Worm (Caenorhabditis elegans) whole organism, L4 larva: Measurements from ENCODE around the gene F20B6.9.
A peak's percentile ranks its signal among the peaks of the same experiment; 100 is the strongest.

Source experiments
- F44E2.7 ChIP-seq: fragments of 200-800 bp; sonication (Bioruptor generic); IDR thresholded peaks from 2 replicates; pipeline ENCODE4 v2.1.2; 2022; ENCODE audit warnings: missing genetic modification characterization, missing compliant biosample characterization
- R02D3.7 ChIP-seq: fragments of 150-350 bp; sonication (generic microtip); optimal IDR thresholded peaks from 3 replicates; lab custom pipeline; 2014; ENCODE audit warnings: missing biosample characterization, missing genetic modification characterization
- T26A8.4 ChIP-seq: fragments of 200-800 bp; sonication (Bioruptor generic); IDR thresholded peaks from 2 replicates; pipeline ENCODE4 v1.3.6; 2022; ENCODE audit warnings: missing genetic modification characterization, missing compliant biosample characterization
- Y105C5A.15 ChIP-seq: fragments of 200-800 bp; sonication (Bioruptor generic); IDR thresholded peaks from 2 replicates; pipeline ENCODE4 v1.3.6; 2022; ENCODE audit warnings: missing genetic modification characterization, missing compliant biosample characterization
- Y48G9A.11 ChIP-seq: fragments of 200-800 bp; sonication (Bioruptor generic); IDR thresholded peaks from 2 replicates; pipeline ENCODE4 v1.3.6; 2022; ENCODE audit warnings: missing genetic modification reagents, missing genetic modification characterization, missing compliant biosample characterization
- Y75B8A.6 ChIP-seq: fragments of 200-800 bp; sonication (Bioruptor generic); IDR thresholded peaks from 2 replicates; pipeline ENCODE4 v1.3.6; 2022; ENCODE audit warnings: missing genetic modification reagents, missing genetic modification characterization, missing compliant biosample characterization
- ZK337.2 ChIP-seq: fragments of 200-800 bp; sonication (Bioruptor generic); IDR thresholded peaks from 2 replicates; pipeline ENCODE4 v1.3.6; 2022; ENCODE audit warnings: missing genetic modification reagents, missing genetic modification characterization, missing compliant biosample characterization
- aha-1 ChIP-seq: fragments of 150-350 bp; peaks from one replicate; lab custom pipeline; 2014; ENCODE audit warnings: missing biosample characterization, missing genetic modification characterization
- aly-2 ChIP-seq: sonication (generic microtip); optimal IDR thresholded peaks from 2 replicates; lab custom pipeline; 2018; ENCODE audit warnings: missing biosample characterization, missing genetic modification characterization
- attf-4 ChIP-seq: sonication (generic microtip); optimal IDR thresholded peaks from 3 replicates; lab custom pipeline; 2017; ENCODE audit warnings: missing biosample characterization, missing genetic modification characterization
- ceh-28 ChIP-seq: fragments of 150-350 bp; optimal IDR thresholded peaks from 2 replicates; lab custom pipeline; 2014; ENCODE audit warnings: missing biosample characterization, missing genetic modification reagents, missing genetic modification characterization
- ceh-32 ChIP-seq: sonication (generic microtip); optimal IDR thresholded peaks from 2 replicates; lab custom pipeline; 2016; ENCODE audit warnings: mild to moderate bottlenecking, missing genetic modification characterization, missing compliant biosample characterization; ENCODE audit not compliant: poor library complexity
- ctbp-1 ChIP-seq: fragments of 200-800 bp; sonication (Bioruptor generic); IDR thresholded peaks from 2 replicates; pipeline ENCODE4 v1.3.6; 2022; ENCODE audit warnings: missing genetic modification reagents, missing genetic modification characterization, missing compliant biosample characterization
- daf-16 ChIP-seq, 3 experiments: sonication (generic microtip); optimal IDR thresholded peaks; 2 replicates each; lab custom pipeline; 2016 to 2017; ENCODE audit warnings: missing genetic modification characterization in 3 of 3, missing genetic modification reagents in 3 of 3, mild to moderate bottlenecking in 2 of 3, missing compliant biosample characterization in 2 of 3, missing biosample characterization in 1 of 3, moderate library complexity in 1 of 3
- daf-19 ChIP-seq: fragments of 200-800 bp; sonication (Bioruptor generic); conservative IDR thresholded peaks from 2 replicates; pipeline ENCODE4 v1.3.6; 2022; ENCODE audit warnings: missing genetic modification characterization, missing compliant biosample characterization
- daf-8 ChIP-seq: fragments of 200-800 bp; sonication (Bioruptor generic); IDR thresholded peaks from 2 replicates; pipeline ENCODE4 v1.3.6; 2022; ENCODE audit warnings: missing genetic modification characterization, missing compliant biosample characterization
- dmd-9 ChIP-seq: fragments of 200-800 bp; sonication (Bioruptor generic); IDR thresholded peaks from 2 replicates; pipeline ENCODE4 v1.3.6; 2022; ENCODE audit warnings: missing genetic modification reagents, missing genetic modification characterization, missing compliant biosample characterization
- dve-1 ChIP-seq: sonication (generic microtip); optimal IDR thresholded peaks from 2 replicates; lab custom pipeline; 2017; ENCODE audit warnings: antibody characterized with exemption, mild to moderate bottlenecking, missing genetic modification characterization, missing compliant biosample characterization; ENCODE audit not compliant: insufficient read depth
- egl-27 ChIP-seq: sonication (generic microtip); optimal IDR thresholded peaks from 3 replicates; lab custom pipeline; 2017; ENCODE audit warnings: missing biosample characterization, missing genetic modification reagents, missing genetic modification characterization
- fkh-10 ChIP-seq: fragments of 150-350 bp; optimal IDR thresholded peaks from 2 replicates; lab custom pipeline; 2014; ENCODE audit warnings: missing biosample characterization, missing genetic modification reagents, missing genetic modification characterization
- hif-1 ChIP-seq, 2 experiments: sonication (generic microtip); optimal IDR thresholded peaks; 2 replicates each; lab custom pipeline; 2016 to 2017; ENCODE audit warnings: missing compliant biosample characterization in 2 of 2, missing genetic modification characterization in 2 of 2, missing genetic modification reagents in 2 of 2, missing genotype in 2 of 2, mild to moderate bottlenecking in 1 of 2
- jun-1 ChIP-seq: fragments of 150-350 bp; optimal IDR thresholded peaks from 2 replicates; lab custom pipeline; 2014; ENCODE audit warnings: missing biosample characterization, missing genetic modification reagents, missing genetic modification characterization
- lim-7 ChIP-seq: fragments of 200-800 bp; sonication (Bioruptor generic); IDR thresholded peaks from 2 replicates; pipeline ENCODE4 v1.3.6; 2022; ENCODE audit warnings: missing genetic modification characterization, missing compliant biosample characterization
- lin-13 ChIP-seq: fragments of 150-350 bp; optimal IDR thresholded peaks from 2 replicates; lab custom pipeline; 2014; ENCODE audit warnings: missing biosample characterization, missing genetic modification reagents, missing genetic modification characterization
- lin-15B ChIP-seq: fragments of 150-350 bp; sonication (generic microtip); optimal IDR thresholded peaks from 3 replicates; lab custom pipeline; 2014; ENCODE audit warnings: missing biosample characterization, missing genetic modification characterization
- lin-38 ChIP-seq: fragments of 200-800 bp; sonication (Bioruptor generic); IDR thresholded peaks from 2 replicates; pipeline ENCODE4 v1.3.6; 2022; ENCODE audit warnings: missing genetic modification reagents, missing genetic modification characterization, missing compliant biosample characterization
- madf-9 ChIP-seq: fragments of 200-800 bp; sonication (Bioruptor generic); conservative IDR thresholded peaks from 2 replicates; pipeline ENCODE4 v1.3.6; 2022; ENCODE audit warnings: missing genetic modification reagents, missing genetic modification characterization, missing compliant biosample characterization
- mep-1 ChIP-seq: fragments of 150-350 bp; sonication (generic microtip); optimal IDR thresholded peaks from 3 replicates; lab custom pipeline; 2014; ENCODE audit warnings: missing biosample characterization, missing genetic modification characterization
- mes-2 ChIP-seq: sonication (generic microtip); optimal IDR thresholded peaks from 2 replicates; lab custom pipeline; 2016; ENCODE audit warnings: missing genotype, mild to moderate bottlenecking, missing genetic modification characterization, missing compliant biosample characterization; ENCODE audit not compliant: poor library complexity, severe bottlenecking
- mxl-2 ChIP-seq: fragments of 200-800 bp; sonication (Bioruptor generic); conservative IDR thresholded peaks from 2 replicates; pipeline ENCODE4 v1.3.6; 2022; ENCODE audit warnings: missing genetic modification reagents, missing genetic modification characterization, missing compliant biosample characterization
- nhr-10 ChIP-seq: fragments of 150-350 bp; optimal IDR thresholded peaks from 2 replicates; lab custom pipeline; 2014; ENCODE audit warnings: missing biosample characterization, missing genetic modification characterization
- nhr-102 ChIP-seq: sonication (generic microtip); optimal IDR thresholded peaks from 2 replicates; lab custom pipeline; 2016; ENCODE audit warnings: mild to moderate bottlenecking, missing genetic modification characterization, moderate library complexity, missing compliant biosample characterization
- nhr-11 ChIP-seq: fragments of 150-350 bp; optimal IDR thresholded peaks from 2 replicates; lab custom pipeline; 2014; ENCODE audit warnings: missing biosample characterization, missing genetic modification characterization
- nhr-111 ChIP-seq: fragments of 200-800 bp; sonication (Bioruptor generic); optimal IDR thresholded peaks from 2 replicates; lab custom pipeline; 2018; ENCODE audit warnings: mild to moderate bottlenecking, missing genetic modification characterization, missing compliant biosample characterization
- nhr-237 ChIP-seq: sonication (generic microtip); optimal IDR thresholded peaks from 2 replicates; lab custom pipeline; 2017; ENCODE audit warnings: missing biosample characterization, missing genetic modification characterization
- nhr-25 ChIP-seq: sonication (generic microtip); optimal IDR thresholded peaks from 2 replicates; lab custom pipeline; 2017; ENCODE audit warnings: missing genetic modification characterization, mild to moderate bottlenecking, missing compliant biosample characterization, antibody characterized with exemption, moderate library complexity, borderline replicate concordance; ENCODE audit not compliant: insufficient read depth
- nhr-48 ChIP-seq: sonication (generic microtip); optimal IDR thresholded peaks from 2 replicates; lab custom pipeline; 2016; ENCODE audit warnings: mild to moderate bottlenecking, missing genetic modification characterization, missing compliant biosample characterization
- nhr-6 ChIP-seq: fragments of 150-350 bp; optimal IDR thresholded peaks from 2 replicates; lab custom pipeline; 2014; ENCODE audit warnings: missing biosample characterization, missing genetic modification characterization
- nhr-76 ChIP-seq: fragments of 150-350 bp; optimal IDR thresholded peaks from 2 replicates; lab custom pipeline; 2014; ENCODE audit warnings: missing biosample characterization, missing genetic modification characterization
- php-3 ChIP-seq: fragments of 200-800 bp; sonication (Bioruptor generic); IDR thresholded peaks from 2 replicates; pipeline ENCODE4 v1.3.6; 2022; ENCODE audit warnings: missing genetic modification reagents, missing genetic modification characterization, missing compliant biosample characterization
- pqm-1 ChIP-seq: sonication (generic microtip); optimal IDR thresholded peaks from 2 replicates; lab custom pipeline; 2017; ENCODE audit warnings: missing biosample characterization, missing genetic modification characterization
- rbr-2 ChIP-seq: sonication (generic microtip); optimal IDR thresholded peaks from 2 replicates; lab custom pipeline; 2016; ENCODE audit warnings: missing genotype, missing genetic modification characterization, missing compliant biosample characterization
- saeg-2 ChIP-seq: fragments of 200-800 bp; sonication (Bioruptor generic); IDR thresholded peaks from 2 replicates; pipeline ENCODE4 v1.3.6; 2022; ENCODE audit warnings: missing genetic modification reagents, missing genetic modification characterization, missing compliant biosample characterization
- snpc-4 ChIP-seq: fragments of 150-350 bp; optimal IDR thresholded peaks from 2 replicates; lab custom pipeline; 2014; ENCODE audit warnings: missing biosample characterization, missing genetic modification characterization
- spr-1 ChIP-seq: sonication (generic microtip); optimal IDR thresholded peaks from 2 replicates; lab custom pipeline; 2016; ENCODE audit warnings: mild to moderate bottlenecking, missing genetic modification characterization, missing compliant biosample characterization
- tag-97 ChIP-seq: fragments of 200-800 bp; sonication (Bioruptor generic); IDR thresholded peaks from 2 replicates; pipeline ENCODE4 v1.3.6; 2022; ENCODE audit warnings: missing genetic modification characterization, missing compliant biosample characterization
- unc-130 ChIP-seq: sonication (generic microtip); optimal IDR thresholded peaks from 2 replicates; lab custom pipeline; 2016; ENCODE audit warnings: missing genetic modification reagents, missing genetic modification characterization, missing compliant biosample characterization
- unc-39 ChIP-seq: sonication (generic microtip); optimal IDR thresholded peaks from 2 replicates; lab custom pipeline; 2017; ENCODE audit warnings: missing biosample characterization, missing genetic modification characterization
- zag-1 ChIP-seq: fragments of 150-350 bp; optimal IDR thresholded peaks from 2 replicates; lab custom pipeline; 2014; ENCODE audit warnings: missing biosample characterization, missing genetic modification characterization
- zip-11 ChIP-seq: fragments of 200-800 bp; sonication (Bioruptor generic); IDR thresholded peaks from 2 replicates; pipeline ENCODE4 v1.3.6; 2022; ENCODE audit warnings: missing genetic modification characterization, missing compliant biosample characterization
- zip-2 ChIP-seq: fragments of 150-350 bp; optimal IDR thresholded peaks from 2 replicates; lab custom pipeline; 2014; ENCODE audit warnings: missing biosample characterization, missing genetic modification characterization

The F20B6.9 gene

DNA sequence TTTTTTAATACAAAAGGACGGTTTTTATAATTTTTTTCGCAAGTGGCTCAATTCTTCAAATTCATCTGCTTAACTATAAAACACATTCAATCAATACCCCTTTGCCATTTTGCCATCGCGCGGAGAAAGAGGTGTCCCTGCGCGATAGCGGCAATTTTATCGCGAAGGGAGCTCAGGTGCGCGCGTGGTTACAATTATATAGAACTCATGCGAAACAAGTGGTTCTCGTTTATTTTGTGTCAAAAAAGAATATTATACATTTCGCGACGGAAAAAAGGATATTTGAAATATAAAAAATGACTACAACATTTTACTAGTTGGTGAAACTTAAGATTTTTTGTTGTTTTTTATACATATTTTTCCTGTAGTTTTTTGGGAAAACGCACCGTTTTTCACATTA is 1.8 kb upstream of the F20B6.9 start (continued):
- TF ChIP-seq zip-2 (tag; lab: Kevin White, UChicago) (peak; percentile 95), saeg-2 (GFP tag; lab: Robert Waterston, UW) (peak; percentile 99), lin-15B (tag; lab: Kevin White, UChicago) (peak; percentile 44), zip-11 (GFP tag; lab: Robert Waterston, UW) (peak; percentile 68; the same call in 1 of the 2 replicates), daf-16 (GFP tag; optimal IDR thresholded peaks at IDR 0.05; lab: Kevin White, UChicago) (peak; percentile 96 to 99), daf-16 (tag; optimal IDR thresholded peaks at IDR 0.05; lab: Kevin White, UChicago) (peak; percentile 95), lin-13 (peak; percentile 96), rbr-2 (peak; percentile 99), nhr-6 (tag; lab: Kevin White, UChicago) (peak; percentile 98), nhr-76 (tag; lab: Kevin White, UChicago) (peak; percentile 70), lim-7 (peak; percentile 79), nhr-102 (tag; lab: Kevin White, UChicago) (peak; percentile 99), fkh-10 (peak; percentile 98), nhr-237 (peak; percentile 94), Y48G9A.11 (GFP tag; lab: Robert Waterston, UW) (0 out of 2 replicates have a peak, but pooled peaks have one; percentile 15), Y105C5A.15 (GFP tag; lab: Robert Waterston, UW) (peak; percentile 94), pqm-1 (tag; lab: Kevin White, UChicago) (peak; percentile 40), attf-4 (tag; lab: Kevin White, UChicago) (no peak), ceh-32 (peak; percentile 93), mep-1 (tag; lab: Kevin White, UChicago) (peak; percentile 100), aly-2 (tag; lab: Kevin White, UChicago) (no peak), dmd-9 (peak; percentile 89), R02D3.7 (tag; lab: Kevin White, UChicago) (peak; percentile 4), dve-1 (peak; percentile 100), zag-1 (tag; lab: Kevin White, UChicago) (peak; percentile 98), spr-1 (peak; percentile 98), nhr-10 (tag; lab: Kevin White, UChicago) (peak; percentile 99), daf-19 (GFP tag; lab: Robert Waterston, UW) (no peak), ctbp-1 (GFP tag; lab: Robert Waterston, UW) (peak; percentile 99), unc-130 (GFP tag; lab: Kevin White, UChicago) (no peak), aha-1 (peak; percentile 100), nhr-111 (peak; percentile 81), daf-8 (GFP tag; lab: Robert Waterston, UW) (peak; percentile 88; the same call in 1 of the 2 replicates), egl-27 (tag; lab: Kevin White, UChicago) (peak; percentile 67), F44E2.7 (GFP tag; lab: Robert Waterston, UW) (peak; percentile 93), ceh-28 (tag; lab: Kevin White, UChicago) (peak; percentile 97), nhr-11 (tag; lab: Kevin White, UChicago) (peak; percentile 98), unc-39 (tag; lab: Kevin White, UChicago) (peak; percentile 83), Y75B8A.6 (GFP tag; lab: Robert Waterston, UW) (peak; percentile 91), T26A8.4 (GFP tag; lab: Robert Waterston, UW) (peak; percentile 100), tag-97 (GFP tag; lab: Robert Waterston, UW) (peak; percentile 84; the same call in 1 of the 2 replicates), jun-1 (peak; percentile 99), madf-9 (peak; percentile 99), snpc-4 (tag; lab: Kevin White, UChicago) (peak; percentile 39), lin-38 (GFP tag; lab: Robert Waterston, UW) (peak; percentile 90), nhr-48 (tag; lab: Kevin White, UChicago) (peak; percentile 97), ZK337.2 (GFP tag; lab: Robert Waterston, UW) (peak; percentile 95), hif-1 (tag; optimal IDR thresholded peaks at IDR 0.05; lab: Kevin White, UChicago) (peak; percentile 67 to 91), mxl-2 (GFP tag; lab: Robert Waterston, UW) (peak; percentile 91), mes-2 (tag; lab: Kevin White, UChicago) (peak; percentile 100), nhr-25 (peak; percentile 97), php-3 (GFP tag; lab: Robert Waterston, UW) (peak; percentile 99)
